Worm (Caenorhabditis elegans) whole organism, young adult: ENCODE measurements around the gene F22H10.11.
A peak's percentile ranks its signal among the peaks of the same experiment; 100 is the strongest.

Experiments
- B0336.3 ChIP-seq: fragments of 200-800 bp; sonication (Bioruptor generic); IDR thresholded peaks from 2 replicates; pipeline ENCODE4 v1.3.6; 2022; ENCODE audit warnings: missing genetic modification characterization, missing compliant biosample characterization
- F10E7.11 ChIP-seq: sonication (generic microtip); optimal IDR thresholded peaks from 2 replicates; lab custom pipeline; 2017; ENCODE audit warnings: mild to moderate bottlenecking, missing genetic modification characterization, moderate library complexity, missing compliant biosample characterization
- F23B12.7 ChIP-seq: sonication (generic microtip); optimal IDR thresholded peaks from 2 replicates; lab custom pipeline; 2017; ENCODE audit warnings: missing genetic modification characterization, mild to moderate bottlenecking, missing compliant biosample characterization, antibody characterized with exemption, moderate library complexity; ENCODE audit not compliant: insufficient read depth
- F49E8.2 ChIP-seq: sonication (generic microtip); optimal IDR thresholded peaks from 3 replicates; lab custom pipeline; 2017; ENCODE audit warnings: missing genetic modification characterization, mild to moderate bottlenecking, missing compliant biosample characterization, antibody characterized with exemption, moderate library complexity; ENCODE audit not compliant: insufficient read depth
- Y67H2A.10 ChIP-seq: fragments of 200-800 bp; sonication (Bioruptor generic); conservative IDR thresholded peaks from 2 replicates; pipeline ENCODE4 v1.3.6; 2022; ENCODE audit warnings: missing genetic modification reagents, missing genetic modification characterization, missing compliant biosample characterization
- Y79H2A.3 ChIP-seq: fragments of 200-800 bp; sonication (Bioruptor generic); conservative IDR thresholded peaks from 2 replicates; pipeline ENCODE4 v1.3.6; 2022; ENCODE audit warnings: missing genetic modification reagents, missing genetic modification characterization, missing compliant biosample characterization
- ZK185.1 ChIP-seq: sonication (generic microtip); optimal IDR thresholded peaks from 2 replicates; lab custom pipeline; 2016; ENCODE audit warnings: mild to moderate bottlenecking, missing genetic modification characterization, missing compliant biosample characterization; ENCODE audit not compliant: poor library complexity, severe bottlenecking
- aptf-2 ChIP-seq: fragments of 200-800 bp; sonication (Bioruptor generic); conservative IDR thresholded peaks from 2 replicates; pipeline ENCODE4 v1.3.6; 2022; ENCODE audit warnings: missing genetic modification reagents, missing genetic modification characterization, missing compliant biosample characterization
- aptf-3 ChIP-seq: fragments of 200-800 bp; sonication (Bioruptor generic); IDR thresholded peaks from 2 replicates; pipeline ENCODE4 v1.3.6; 2022; ENCODE audit warnings: missing genetic modification characterization, missing compliant biosample characterization
- ccch-3 ChIP-seq: fragments of 200-800 bp; sonication (Bioruptor generic); optimal IDR thresholded peaks from 2 replicates; lab custom pipeline; 2018; ENCODE audit warnings: mild to moderate bottlenecking, missing genetic modification characterization, missing compliant biosample characterization
- cebp-1 ChIP-seq, 2 experiments: fragments of 200-800 bp in 1 of 2; sonication (Bioruptor generic) in 1 of 2; sonication (generic microtip) in 1 of 2; IDR thresholded peaks in 1 of 2; optimal IDR thresholded peaks in 1 of 2; 2 replicates each; pipeline versions ENCODE4 v1.3.6 to Lab custom; 2017 to 2022; ENCODE audit warnings: missing compliant biosample characterization in 2 of 2, missing genetic modification characterization in 2 of 2, mild to moderate bottlenecking in 1 of 2, missing genetic modification reagents in 1 of 2, moderate library complexity in 1 of 2
- ceh-100 ChIP-seq: fragments of 200-800 bp; sonication (Bioruptor generic); IDR thresholded peaks from 2 replicates; pipeline ENCODE4 v1.3.6; 2022; ENCODE audit warnings: missing genetic modification reagents, missing genetic modification characterization, missing compliant biosample characterization
- ceh-79 ChIP-seq: sonication (generic microtip); optimal IDR thresholded peaks from 2 replicates; lab custom pipeline; 2017; ENCODE audit warnings: mild to moderate bottlenecking, missing genetic modification characterization, missing compliant biosample characterization
- die-1 ChIP-seq: sonication (generic microtip); optimal IDR thresholded peaks from 2 replicates; lab custom pipeline; 2016; ENCODE audit warnings: missing genotype, mild to moderate bottlenecking, missing genetic modification characterization, missing compliant biosample characterization
- dox-1 ChIP-seq: fragments of 200-800 bp; sonication (Bioruptor generic); IDR thresholded peaks from 2 replicates; pipeline ENCODE4 v1.3.6; 2022; ENCODE audit warnings: missing genetic modification reagents, missing genetic modification characterization, missing compliant biosample characterization
- dpl-1 ChIP-seq: fragments of 150-350 bp; optimal IDR thresholded peaks from 2 replicates; lab custom pipeline; 2014; ENCODE audit warnings: missing biosample characterization, missing genetic modification reagents, missing genetic modification characterization
- egrh-3 ChIP-seq: fragments of 200-800 bp; sonication (Bioruptor generic); IDR thresholded peaks from 2 replicates; pipeline ENCODE4 v1.3.6; 2022; ENCODE audit warnings: missing genetic modification reagents, missing genetic modification characterization, missing compliant biosample characterization
- gei-17 ChIP-seq: fragments of 200-800 bp; sonication (Bioruptor generic); optimal IDR thresholded peaks from 2 replicates; lab custom pipeline; 2018; ENCODE audit warnings: mild to moderate bottlenecking, missing genetic modification characterization, missing compliant biosample characterization
- hmg-1.2 ChIP-seq: fragments of 200-800 bp; sonication (Bioruptor generic); IDR thresholded peaks from 2 replicates; pipeline ENCODE4 v1.3.6; 2022; ENCODE audit warnings: missing genetic modification reagents, missing genetic modification characterization, missing compliant biosample characterization
- let-526 ChIP-seq: fragments of 200-800 bp; sonication (Bioruptor generic); IDR thresholded peaks from 2 replicates; pipeline ENCODE4 v1.3.6; 2022; ENCODE audit warnings: missing genetic modification reagents, missing genetic modification characterization, missing compliant biosample characterization
- let-607 ChIP-seq, 2 experiments: fragments of 200-800 bp in 1 of 2; sonication (Bioruptor generic) in 1 of 2; sonication (generic microtip) in 1 of 2; optimal IDR thresholded peaks; 2 replicates each; lab custom pipeline; 2016 to 2018; ENCODE audit warnings: mild to moderate bottlenecking in 2 of 2, missing compliant biosample characterization in 2 of 2, missing genetic modification characterization in 2 of 2, moderate library complexity in 2 of 2, missing genotype in 1 of 2
- lin-40 ChIP-seq: sonication (generic microtip); optimal IDR thresholded peaks from 2 replicates; lab custom pipeline; 2016; ENCODE audit warnings: missing genetic modification characterization, mild to moderate bottlenecking, missing compliant biosample characterization, missing genotype, missing genetic modification reagents
- lir-1 ChIP-seq: fragments of 200-800 bp; sonication (Bioruptor generic); conservative IDR thresholded peaks from 2 replicates; pipeline ENCODE4 v1.3.6; 2022; ENCODE audit warnings: missing genetic modification reagents, missing genetic modification characterization, missing compliant biosample characterization
- madf-6 ChIP-seq: fragments of 200-800 bp; sonication (Bioruptor generic); IDR thresholded peaks from 2 replicates; pipeline ENCODE4 v1.3.6; 2022; ENCODE audit warnings: missing genetic modification reagents, missing genetic modification characterization, missing compliant biosample characterization
- mes-4 ChIP-seq: sonication (generic microtip); optimal IDR thresholded peaks from 2 replicates; lab custom pipeline; 2016; ENCODE audit warnings: missing genotype, missing genetic modification characterization, missing compliant biosample characterization
- nhr-179 ChIP-seq: sonication (generic microtip); optimal IDR thresholded peaks from 2 replicates; lab custom pipeline; 2016; ENCODE audit warnings: mild to moderate bottlenecking, missing genetic modification characterization, missing compliant biosample characterization
- pbrm-1 ChIP-seq: fragments of 200-800 bp; sonication (Bioruptor generic); IDR thresholded peaks from 2 replicates; pipeline ENCODE4 v1.3.6; 2022; ENCODE audit warnings: missing genetic modification reagents, missing genetic modification characterization, missing compliant biosample characterization
- rec-8 ChIP-seq, 2 experiments: sonication (generic microtip); optimal IDR thresholded peaks; 2 replicates each; lab custom pipeline; 2016; ENCODE audit warnings: mild to moderate bottlenecking in 2 of 2, missing genetic modification characterization in 2 of 2, missing genetic modification reagents in 2 of 2, missing genotype in 2 of 2, missing biosample characterization in 1 of 2, missing compliant biosample characterization in 1 of 2, moderate library complexity in 1 of 2
- rpc-1 ChIP-seq, 2 experiments: fragments of 150-350 bp in 1 of 2; sonication (generic microtip) in 1 of 2; optimal IDR thresholded peaks; 2 replicates each; lab custom pipeline; 2014 to 2018; ENCODE audit warnings: missing biosample characterization in 1 of 2, missing genetic modification characterization in 1 of 2, missing genetic modification reagents in 1 of 2, missing genotype in 1 of 2
- sdz-38 ChIP-seq: sonication (generic microtip); optimal IDR thresholded peaks from 2 replicates; lab custom pipeline; 2016; ENCODE audit warnings: missing genotype, missing genetic modification characterization, missing compliant biosample characterization
- sea-2 ChIP-seq: fragments of 200-800 bp; sonication (Bioruptor generic); IDR thresholded peaks from 2 replicates; pipeline ENCODE4 v1.3.6; 2022; ENCODE audit warnings: missing genetic modification characterization, missing compliant biosample characterization
- snpc-4 ChIP-seq, 5 experiments: fragments of 150-350 bp in 1 of 5; sonication (generic microtip) in 4 of 5; optimal IDR thresholded peaks; 2 replicates each; lab custom pipeline; 2014 to 2018; ENCODE audit warnings: missing genetic modification characterization in 5 of 5, missing biosample characterization in 3 of 5, antibody characterized with exemption in 2 of 5, mild to moderate bottlenecking in 2 of 5, missing compliant biosample characterization in 2 of 5, missing genotype in 2 of 5, moderate library complexity in 2 of 5, missing genetic modification reagents in 1 of 5
- tbx-9 ChIP-seq: sonication (generic microtip); optimal IDR thresholded peaks from 2 replicates; lab custom pipeline; 2016; ENCODE audit warnings: borderline replicate concordance, missing genetic modification characterization, inconsistent platforms, missing compliant biosample characterization
- zfh-2 ChIP-seq: fragments of 200-800 bp; sonication (Bioruptor generic); conservative IDR thresholded peaks from 2 replicates; pipeline ENCODE4 v1.3.6; 2022; ENCODE audit warnings: missing genetic modification reagents, missing genetic modification characterization, missing compliant biosample characterization
- ztf-18 ChIP-seq: sonication (generic microtip); optimal IDR thresholded peaks from 2 replicates; lab custom pipeline; 2016; ENCODE audit warnings: missing genotype, mild to moderate bottlenecking, missing genetic modification characterization, missing compliant biosample characterization

The F22H10.11 gene

DNA sequence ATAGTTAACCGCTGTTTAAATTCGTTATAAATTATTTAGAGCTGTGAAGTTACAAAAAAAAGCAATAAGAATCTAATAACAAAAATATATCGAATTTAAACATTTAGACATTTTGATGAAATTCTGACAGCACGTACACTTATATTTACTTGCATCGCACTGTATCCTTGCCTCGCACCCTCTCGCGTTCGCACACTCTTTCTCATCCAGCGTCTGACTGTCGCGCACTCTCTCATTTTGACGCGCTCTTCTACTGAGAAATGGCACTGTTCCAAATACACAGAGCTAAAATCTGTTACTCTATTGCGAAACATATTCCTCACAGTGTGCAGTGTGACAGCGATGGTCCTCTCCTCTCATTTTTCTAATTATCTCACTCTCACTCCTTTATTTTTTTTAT is 16.2 kb upstream of the F22H10.11 start:
- TF ChIP-seq hmg-1.2 (GFP tag; lab: Robert Waterston, UW) = peak; percentile 88
- peak; percentile 12 for TF ChIP-seq ZK185.1
- TF ChIP-seq lin-40 = peak; percentile 4
- TF ChIP-seq snpc-4 (GFP tag; optimal IDR thresholded peaks at IDR 0.05; lab: Kevin White, UChicago) = no peak
- TF ChIP-seq snpc-4 (tag; optimal IDR thresholded peaks at IDR 0.05; lab: Kevin White, UChicago) = peak in 1 of 4 experiments; percentile 1
- TF ChIP-seq F10E7.11 = no peak
- peak; percentile 50; the same call in 1 of the 2 replicates for TF ChIP-seq pbrm-1 (GFP tag; lab: Robert Waterston, UW)
- no peak for TF ChIP-seq sdz-38
- TF ChIP-seq cebp-1 (GFP tag; IDR thresholded peaks at IDR 0.05; lab: Robert Waterston, UW) = peak; percentile 23; the same call in 1 of the 2 replicates
- TF ChIP-seq cebp-1 (tag; optimal IDR thresholded peaks at IDR 0.05; lab: Kevin White, UChicago) = peak; percentile 93
- TF ChIP-seq Y79H2A.3 (GFP tag; lab: Robert Waterston, UW) = no peak

DNA sequence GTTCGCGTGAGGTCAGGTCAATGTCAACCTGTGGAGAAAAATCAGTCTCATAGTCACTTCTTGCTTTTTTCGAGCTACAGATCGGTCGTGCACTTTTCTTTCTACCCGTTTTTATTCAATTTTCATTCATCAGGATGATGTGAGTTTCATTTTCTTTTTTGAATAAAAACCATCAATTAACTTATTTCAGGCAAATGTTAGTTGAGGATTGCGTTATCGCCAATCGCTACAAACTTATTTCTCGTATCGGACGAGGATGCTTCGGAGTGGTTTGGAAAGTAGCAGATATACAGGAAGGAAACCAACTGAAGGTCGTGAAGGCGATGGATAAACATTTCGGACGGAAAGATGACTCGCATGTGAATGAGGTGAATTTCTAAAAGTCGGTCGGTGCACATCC is 14.4 kb upstream of the F22H10.11 start, which contains the start of gene F22H10.1:
Gene F22H10.1, plus strand, starts transcription at position 211 of the 400 bp plus-strand sequence.
- TF ChIP-seq egrh-3 (no peak), let-607 (tag; optimal IDR thresholded peaks at IDR 0.05; lab: Kevin White, UChicago) (no peak), F23B12.7 (tag; lab: Kevin White, UChicago) (no peak), mes-4 (tag; lab: Kevin White, UChicago) (no peak), rec-8 (tag; optimal IDR thresholded peaks at IDR 0.05; lab: Kevin White, UChicago) (no peak), lir-1 (no peak), dpl-1 (GFP tag; lab: Kevin White, UChicago) (no peak), gei-17 (GFP tag; lab: Kevin White, UChicago) (no peak), hmg-1.2 (GFP tag; lab: Robert Waterston, UW) (no peak)

DNA sequence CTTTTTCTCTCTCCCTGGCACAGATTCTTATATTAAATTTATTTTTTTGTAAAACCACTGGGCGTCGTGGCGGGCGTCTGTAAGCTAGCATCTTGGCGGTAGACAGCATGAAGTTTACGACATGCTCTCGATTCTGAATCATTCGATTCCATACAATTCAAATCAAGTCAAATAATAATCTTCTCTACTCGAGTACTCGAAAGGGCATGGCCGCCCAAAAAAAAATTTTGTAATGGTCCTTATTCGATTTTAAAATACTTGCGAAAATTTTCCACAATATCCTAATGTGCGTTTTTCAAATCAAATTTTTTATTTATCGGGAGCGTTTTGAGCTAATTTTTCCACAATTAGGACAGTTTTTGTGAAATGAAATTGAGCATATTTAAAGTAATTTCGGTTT is 10.2 kb upstream of the F22H10.11 start:
- TF ChIP-seq aptf-2 (GFP tag; lab: Robert Waterston, UW) (no peak), rpc-1 (optimal IDR thresholded peaks at IDR 0.05; lab: Kevin White, UChicago) (peak; percentile 8), rpc-1 (tag; optimal IDR thresholded peaks at IDR 0.05; lab: Kevin White, UChicago) (peak; percentile 38), lir-1 (no peak), B0336.3 (GFP tag; lab: Robert Waterston, UW) (no peak), ceh-100 (GFP tag; lab: Robert Waterston, UW) (no peak)

DNA sequence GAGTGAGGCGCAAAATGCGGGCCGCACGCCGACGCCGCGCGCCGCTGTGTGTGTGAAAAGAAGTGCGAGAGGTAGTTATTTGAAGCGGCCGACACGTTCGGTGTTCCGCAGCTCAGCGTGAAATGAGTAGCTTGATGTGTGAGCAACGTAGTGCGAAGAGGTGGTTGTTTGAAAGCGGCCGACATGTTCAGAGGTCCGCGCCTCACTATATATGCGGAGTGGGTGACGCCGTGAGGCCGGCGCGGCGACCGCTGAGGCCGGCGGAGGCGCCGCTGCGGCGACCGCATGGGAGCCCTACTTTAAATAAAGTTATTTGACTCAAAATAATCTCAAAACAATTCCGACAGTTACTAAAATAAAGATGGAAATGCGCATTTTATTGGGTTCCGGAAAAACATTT is 9.0 kb upstream of the F22H10.11 start:
- no peak for TF ChIP-seq Y67H2A.10
- 0 out of 2 replicates have a peak, but pooled peaks have one; percentile 28 for TF ChIP-seq sea-2 (GFP tag; lab: Robert Waterston, UW)
- TF ChIP-seq aptf-3 (GFP tag; lab: Robert Waterston, UW) = no peak
- TF ChIP-seq madf-6 (GFP tag; lab: Robert Waterston, UW) = no peak
- no peak for TF ChIP-seq nhr-179
- TF ChIP-seq zfh-2 (GFP tag; lab: Robert Waterston, UW) = peak; percentile 89
- TF ChIP-seq snpc-4 (GFP tag; optimal IDR thresholded peaks at IDR 0.05; lab: Kevin White, UChicago) = no peak
- peak in 2 of 4 experiments; percentile 33 to 69 for TF ChIP-seq snpc-4 (tag; optimal IDR thresholded peaks at IDR 0.05; lab: Kevin White, UChicago)
- TF ChIP-seq tbx-9 = no peak
- no peak for TF ChIP-seq F49E8.2 (tag; lab: Kevin White, UChicago)
- no peak for TF ChIP-seq let-526
- no peak for TF ChIP-seq ztf-18 (tag; lab: Kevin White, UChicago)
- TF ChIP-seq ceh-79 (tag; lab: Kevin White, UChicago) = no peak
- TF ChIP-seq dox-1 (GFP tag; lab: Robert Waterston, UW) = 0 out of 2 replicates have a peak, but pooled peaks have one; percentile 5
- TF ChIP-seq egrh-3 = peak; percentile 78; the same call in 1 of the 2 replicates
- TF ChIP-seq die-1 = no peak
- TF ChIP-seq ccch-3 (GFP tag; lab: Kevin White, UChicago) = no peak
